Worm (Caenorhabditis elegans) whole organism, late embryonic: ENCODE data around the gene C39B10.3.

Experiments used
- ama-1 ChIP-seq: fragments of 150-350 bp; optimal IDR thresholded peaks from 2 replicates; lab custom pipeline; 2014
- ceh-30 ChIP-seq: fragments of 150-350 bp; optimal IDR thresholded peaks from 2 replicates; lab custom pipeline; 2014; ENCODE audit warnings: missing biosample characterization, missing genetic modification characterization
- ceh-9 ChIP-seq: sonication (generic microtip); optimal IDR thresholded peaks from 2 replicates; lab custom pipeline; 2016; ENCODE audit warnings: mild to moderate bottlenecking, missing genetic modification characterization, inconsistent platforms, missing compliant biosample characterization
- elt-2 ChIP-seq: sonication (generic microtip); optimal IDR thresholded peaks from 2 replicates; lab custom pipeline; 2016; ENCODE audit warnings: missing genetic modification reagents, missing genetic modification characterization, missing compliant biosample characterization
- ets-4 ChIP-seq: sonication (generic microtip); optimal IDR thresholded peaks from 2 replicates; lab custom pipeline; 2016; ENCODE audit warnings: missing genetic modification characterization, missing compliant biosample characterization
- hlh-6 ChIP-seq: sonication (generic microtip); optimal IDR thresholded peaks from 2 replicates; lab custom pipeline; 2016; ENCODE audit warnings: missing genotype, missing genetic modification characterization, missing compliant biosample characterization
- nhr-11 ChIP-seq: fragments of 150-350 bp; optimal IDR thresholded peaks from 2 replicates; lab custom pipeline; 2014; ENCODE audit warnings: missing biosample characterization, missing genetic modification characterization
- pag-3 ChIP-seq: sonication (generic microtip); optimal IDR thresholded peaks from 2 replicates; lab custom pipeline; 2016; ENCODE audit warnings: missing compliant biosample characterization, missing genetic modification characterization, borderline replicate concordance
- pha-4 ChIP-seq: fragments of 150-350 bp; optimal IDR thresholded peaks from 2 replicates; lab custom pipeline; 2018; ENCODE audit warnings: missing biosample characterization, missing genetic modification reagents, missing genetic modification characterization
- ref-2 ChIP-seq: sonication (generic microtip); optimal IDR thresholded peaks from 2 replicates; lab custom pipeline; 2016; ENCODE audit warnings: missing genetic modification characterization, missing compliant biosample characterization
- unc-42 ChIP-seq: sonication (generic microtip); optimal IDR thresholded peaks from 2 replicates; lab custom pipeline; 2016; ENCODE audit warnings: missing genotype, missing genetic modification characterization, missing compliant biosample characterization

DNA sequence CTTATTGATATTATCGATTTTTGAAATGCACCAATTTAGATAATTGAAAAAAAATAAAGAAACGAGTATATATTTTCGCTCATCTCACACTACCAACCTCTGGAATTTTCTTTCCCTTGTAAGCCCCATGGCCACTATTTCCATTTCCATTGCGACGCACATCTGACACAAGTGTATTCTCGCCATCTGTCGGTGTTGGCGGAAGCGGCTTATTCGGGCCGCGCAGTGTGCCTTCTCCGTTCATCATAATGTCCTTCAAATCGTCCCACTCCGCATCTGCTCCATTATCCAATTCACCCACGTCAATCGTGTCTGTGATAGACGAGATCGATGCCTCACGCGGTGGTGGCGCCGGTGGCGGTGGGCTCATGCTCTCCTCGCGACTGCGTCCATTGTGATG lies 19.2 kb upstream of the C39B10.3 start:
- TF ChIP-seq pha-4 (tag; lab: Kevin White, UChicago) (no peak), unc-42 (tag; lab: Kevin White, UChicago) (no peak), elt-2 (tag; lab: Kevin White, UChicago) (no peak), nhr-11 (tag; lab: Kevin White, UChicago) (no peak), hlh-6 (tag; lab: Kevin White, UChicago) (no peak), ceh-30 (tag; lab: Kevin White, UChicago) (no peak), ets-4 (tag; lab: Kevin White, UChicago) (no peak), ama-1 (no peak), ref-2 (no peak), pag-3 (no peak), ceh-9 (tag; lab: Kevin White, UChicago) (no peak)
